Worm (Caenorhabditis elegans): ENCODE measurements around the gene lec-10.

DNA sequence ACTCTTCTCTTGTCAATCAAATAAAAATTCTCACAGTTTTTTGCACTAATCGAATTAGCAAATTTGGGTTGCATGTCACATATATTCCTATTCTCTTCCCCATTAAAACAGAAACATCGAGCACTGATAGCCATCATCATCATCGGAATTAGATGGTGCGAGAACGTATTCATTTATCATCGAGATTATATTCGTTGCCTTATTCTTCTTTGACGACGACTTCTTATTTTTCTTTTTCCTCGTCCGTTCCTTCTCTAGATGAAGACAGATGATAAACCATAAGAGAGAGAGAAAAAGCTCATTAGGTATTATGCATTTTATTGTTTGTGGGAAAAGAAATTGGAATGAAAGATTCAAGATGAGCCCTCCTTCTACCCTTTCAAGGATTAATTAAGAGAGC, 17.7 kb downstream of the lec-10 start:
- no peak for TF ChIP-seq aly-1 (tag; optimal IDR thresholded peaks at IDR 0.05)
- TF ChIP-seq tbx-37 (GFP tag; conservative IDR thresholded peaks at IDR 0.05), result no peak
- TF ChIP-seq sea-1 (GFP tag; conservative IDR thresholded peaks at IDR 0.05), result no peak
- TF ChIP-seq hmg-4 (GFP tag; optimal IDR thresholded peaks at IDR 0.05), result no peak
- TF ChIP-seq ceh-13 (GFP tag; optimal IDR thresholded peaks at IDR 0.05), result no peak
- no peak for TF ChIP-seq flt-1 (GFP tag; IDR thresholded peaks at IDR 0.05)
- no peak for TF ChIP-seq tra-4 (tag; optimal IDR thresholded peaks at IDR 0.05)
- TF ChIP-seq ama-1 (optimal IDR thresholded peaks at IDR 0.05), result no peak
- TF ChIP-seq pes-1 (GFP tag; IDR thresholded peaks at IDR 0.05), result no peak
- TF ChIP-seq hnd-1 (tag; optimal IDR thresholded peaks at IDR 0.05), result no peak

All from whole organism, early embryonic.